Worm (Caenorhabditis elegans): ENCODE data around the gene nrde-3.

- TF ChIP-seq blmp-1 (tag; optimal IDR thresholded peaks at IDR 0.05) (no peak), unc-39 (tag; optimal IDR thresholded peaks at IDR 0.05) (no peak), elt-3 (tag; optimal IDR thresholded peaks at IDR 0.05) (no peak), tbx-8 (GFP tag; optimal IDR thresholded peaks at IDR 0.05) (no peak), lin-32 (GFP tag; optimal IDR thresholded peaks at IDR 0.05) (no peak), nhr-237 (tag; optimal IDR thresholded peaks at IDR 0.05) (no peak), ces-1 (GFP tag; optimal IDR thresholded peaks at IDR 0.05) (no peak), nhr-2 (tag; optimal IDR thresholded peaks at IDR 0.05) (no peak), hlh-1 (tag; optimal IDR thresholded peaks at IDR 0.05) (no peak), cnd-1 (tag; optimal IDR thresholded peaks at IDR 0.05) (no peak), ceh-39 (tag; optimal IDR thresholded peaks at IDR 0.05) (no peak), lin-13 (tag; optimal IDR thresholded peaks at IDR 0.05) (no peak), nhr-12 (tag; optimal IDR thresholded peaks at IDR 0.05) (no peak)
Observed at ce11 chrX:399535-399934, 27.5 kb downstream of the nrde-3 start.

Data from whole organism, mixed stage, embryonic.